Fruit fly (Drosophila melanogaster) whole organism, embryonic: ENCODE data around the gene CG6733.

Source experiments
- Aef1 ChIP-seq: fragments of 200-800 bp; sonication (Bioruptor generic); IDR thresholded peaks from 3 replicates; pipeline ENCODE4 v1.3.6; 2022; ENCODE audit warnings: missing biosample characterization, missing genetic modification characterization
- Blimp-1 ChIP-seq: fragments of 200-800 bp; sonication (Bioruptor generic); optimal IDR thresholded peaks from 3 replicates; lab custom pipeline; 2018; ENCODE audit warnings: missing biosample characterization, missing genetic modification characterization, mild to moderate bottlenecking, moderate library complexity, missing genetic modification reagents
- CG10274 ChIP-seq: fragments of 200-800 bp; sonication (Bioruptor generic); optimal IDR thresholded peaks from 3 replicates; lab custom pipeline; 2017; ENCODE audit warnings: missing biosample characterization, mild to moderate bottlenecking, missing genetic modification characterization
- CG10462 ChIP-seq: fragments of 200-800 bp; sonication (Bioruptor generic); optimal IDR thresholded peaks from 2 replicates; lab custom pipeline; 2016; ENCODE audit warnings: missing biosample characterization, missing genetic modification characterization
- CG12299 ChIP-seq: fragments of 200-800 bp; sonication (Bioruptor generic); optimal IDR thresholded peaks from 2 replicates; lab custom pipeline; 2018; ENCODE audit warnings: missing biosample characterization, mild to moderate bottlenecking, missing genetic modification characterization
- CG12659 ChIP-seq: fragments of 200-800 bp; sonication (Bioruptor generic); optimal IDR thresholded peaks from 3 replicates; lab custom pipeline; 2017; ENCODE audit warnings: mild to moderate bottlenecking, missing biosample characterization, missing genetic modification reagents, missing genetic modification characterization
- CG13775 ChIP-seq: fragments of 200-800 bp; sonication (Bioruptor generic); optimal IDR thresholded peaks from 3 replicates; lab custom pipeline; 2017; ENCODE audit warnings: missing biosample characterization, mild to moderate bottlenecking, missing genetic modification characterization
- CG14050 ChIP-seq: fragments of 200-800 bp; sonication (Bioruptor generic); IDR thresholded peaks from 3 replicates; pipeline ENCODE4 v1.3.6; 2022; ENCODE audit warnings: missing biosample characterization, missing genetic modification characterization
- CG17802 ChIP-seq: fragments of 200-800 bp; sonication (Bioruptor generic); optimal IDR thresholded peaks from 2 replicates; lab custom pipeline; 2018; ENCODE audit warnings: missing biosample characterization, mild to moderate bottlenecking, missing genetic modification characterization, moderate library complexity
- CG2875 ChIP-seq: fragments of 200-800 bp; sonication (Bioruptor generic); optimal IDR thresholded peaks from 2 replicates; lab custom pipeline; 2017; ENCODE audit warnings: missing biosample characterization, mild to moderate bottlenecking, missing genetic modification characterization, missing genetic modification reagents
- CG31441 ChIP-seq: fragments of 200-800 bp; sonication (Bioruptor generic); IDR thresholded peaks from 2 replicates; pipeline ENCODE4 v1.3.6; 2022; ENCODE audit warnings: missing biosample characterization, missing genetic modification characterization
- CG32767 ChIP-seq: fragments of 200-800 bp; sonication (Bioruptor generic); IDR thresholded peaks from 2 replicates; pipeline ENCODE4 v1.3.6; 2022; ENCODE audit warnings: missing biosample characterization, missing genetic modification characterization
- CG33557 ChIP-seq: fragments of 200-800 bp; sonication (Bioruptor generic); optimal IDR thresholded peaks from 2 replicates; lab custom pipeline; 2019; ENCODE audit warnings: missing biosample characterization, mild to moderate bottlenecking, missing genetic modification characterization, moderate library complexity
- CG4730 ChIP-seq: fragments of 200-800 bp; sonication (Bioruptor generic); IDR thresholded peaks from 2 replicates; pipeline ENCODE4 v1.3.6; 2022; ENCODE audit warnings: missing biosample characterization, missing genetic modification characterization
- CG5953 ChIP-seq: fragments of 200-800 bp; sonication (Bioruptor generic); IDR thresholded peaks from 2 replicates; pipeline ENCODE4 v1.3.6; 2022; ENCODE audit warnings: missing biosample characterization, missing genetic modification characterization
- CG6683 ChIP-seq: fragments of 200-800 bp; sonication (Bioruptor generic); optimal IDR thresholded peaks from 2 replicates; lab custom pipeline; 2017; ENCODE audit warnings: missing biosample characterization, mild to moderate bottlenecking, missing genetic modification characterization, missing genetic modification reagents
- CG7271 ChIP-seq: fragments of 200-800 bp; sonication (Bioruptor generic); optimal IDR thresholded peaks from 2 replicates; lab custom pipeline; 2018; ENCODE audit warnings: missing biosample characterization, mild to moderate bottlenecking, missing genetic modification characterization, moderate library complexity
- CG7745 ChIP-seq: fragments of 200-800 bp; sonication (Bioruptor generic); optimal IDR thresholded peaks from 2 replicates; lab custom pipeline; 2018; ENCODE audit warnings: missing biosample characterization, mild to moderate bottlenecking, missing genetic modification characterization, moderate library complexity
- CG8478 ChIP-seq: fragments of >200 bp; optimal IDR thresholded peaks from 2 replicates; lab custom pipeline; 2018
- CG8765 ChIP-seq: fragments of 200-800 bp; sonication (Bioruptor generic); IDR thresholded peaks from 2 replicates; pipeline ENCODE4 v1.3.6; 2022; ENCODE audit warnings: missing biosample characterization, missing genetic modification characterization
- D19A ChIP-seq: fragments of 200-800 bp; optimal IDR thresholded peaks from 3 replicates; lab custom pipeline; 2019; ENCODE audit warnings: missing biosample characterization, mild to moderate bottlenecking, missing genetic modification characterization, moderate library complexity
- D19B ChIP-seq: fragments of 200-800 bp; sonication (Bioruptor generic); optimal IDR thresholded peaks from 2 replicates; lab custom pipeline; 2017; ENCODE audit warnings: missing biosample characterization, mild to moderate bottlenecking, missing genetic modification characterization
- Fer3 ChIP-seq: fragments of 200-800 bp; sonication (Bioruptor generic); optimal IDR thresholded peaks from 2 replicates; lab custom pipeline; 2018; ENCODE audit warnings: missing biosample characterization, mild to moderate bottlenecking, missing genetic modification characterization, moderate library complexity
- GATAe ChIP-seq: fragments of 200-800 bp; sonication (Bioruptor generic); conservative IDR thresholded peaks from 2 replicates; pipeline ENCODE4 v1.3.6; 2022; ENCODE audit warnings: missing biosample characterization, missing genetic modification characterization
- HLH54F ChIP-seq: fragments of 200-800 bp; sonication (Bioruptor generic); optimal IDR thresholded peaks from 3 replicates; lab custom pipeline; 2016; ENCODE audit warnings: missing biosample characterization, missing genetic modification characterization
- HLHmδ ChIP-seq: fragments of 200-800 bp; sonication (Bioruptor generic); optimal IDR thresholded peaks from 2 replicates; lab custom pipeline; 2018; ENCODE audit warnings: missing biosample characterization, mild to moderate bottlenecking, missing genetic modification characterization, moderate library complexity
- Lpt ChIP-seq: fragments of >200 bp; optimal IDR thresholded peaks from 2 replicates; lab custom pipeline; 2018; ENCODE audit warnings: missing biosample characterization, missing genetic modification characterization
- Mad ChIP-seq: fragments of 200-800 bp; sonication (Bioruptor generic); optimal IDR thresholded peaks from 2 replicates; lab custom pipeline; 2016; ENCODE audit warnings: missing biosample characterization, missing genetic modification characterization
- Pdp1 ChIP-seq, 2 experiments: fragments of 200-800 bp; sonication (Bioruptor generic); optimal IDR thresholded peaks; 3 replicates each; lab custom pipeline; 2016; ENCODE audit warnings: missing biosample characterization in 2 of 2, missing genetic modification characterization in 2 of 2, mild to moderate bottlenecking in 1 of 2, moderate library complexity in 1 of 2
- Sox102F ChIP-seq: fragments of 200-800 bp; sonication (Bioruptor generic); optimal IDR thresholded peaks from 2 replicates; lab custom pipeline; 2018; ENCODE audit warnings: missing biosample characterization, mild to moderate bottlenecking, missing genetic modification characterization, moderate library complexity
- Sry-β ChIP-seq: fragments of 200-800 bp; sonication (Bioruptor generic); optimal IDR thresholded peaks from 2 replicates; lab custom pipeline; 2018; ENCODE audit warnings: missing biosample characterization, mild to moderate bottlenecking, missing genetic modification characterization, moderate library complexity
- YL-1 ChIP-seq: fragments of 200-800 bp; sonication (Bioruptor generic); optimal IDR thresholded peaks from 3 replicates; lab custom pipeline; 2017; ENCODE audit warnings: missing biosample characterization, mild to moderate bottlenecking, missing genetic modification characterization
- ci ChIP-seq: fragments of 200-800 bp; sonication (Bioruptor generic); IDR thresholded peaks from 3 replicates; pipeline ENCODE4 v1.3.6; 2022; ENCODE audit warnings: missing biosample characterization, missing genetic modification characterization
- gcm2 ChIP-seq: fragments of 200-800 bp; sonication (Bioruptor generic); optimal IDR thresholded peaks from 2 replicates; lab custom pipeline; 2016; ENCODE audit warnings: missing biosample characterization, missing genetic modification characterization
- gem ChIP-seq: fragments of 200-800 bp; sonication (Bioruptor generic); optimal IDR thresholded peaks from 2 replicates; lab custom pipeline; 2019; ENCODE audit warnings: missing biosample characterization, mild to moderate bottlenecking, missing genetic modification characterization, moderate library complexity
- gsb ChIP-seq: fragments of 200-800 bp; sonication (Bioruptor generic); IDR thresholded peaks from 2 replicates; pipeline ENCODE4 v1.3.6; 2022; ENCODE audit warnings: missing biosample characterization, missing genetic modification characterization
- hth ChIP-seq: fragments of >200 bp; optimal IDR thresholded peaks from 2 replicates; lab custom pipeline; 2017; ENCODE audit warnings: inconsistent platforms
- maf-S ChIP-seq: fragments of 200-800 bp; sonication (Bioruptor generic); optimal IDR thresholded peaks from 2 replicates; lab custom pipeline; 2016; ENCODE audit warnings: missing biosample characterization, missing genetic modification characterization
- peb ChIP-seq: fragments of 200-800 bp; sonication (Bioruptor generic); IDR thresholded peaks from 2 replicates; pipeline ENCODE4 v1.3.6; 2022; ENCODE audit warnings: missing biosample characterization, missing genetic modification characterization
- phol ChIP-seq: fragments of 200-800 bp; sonication (Bioruptor generic); optimal IDR thresholded peaks from 3 replicates; lab custom pipeline; 2018; ENCODE audit warnings: missing biosample characterization, mild to moderate bottlenecking, missing genetic modification characterization, moderate library complexity
- pros ChIP-seq: fragments of 200-800 bp; sonication (Bioruptor generic); optimal IDR thresholded peaks from 3 replicates; lab custom pipeline; 2019; ENCODE audit warnings: missing biosample characterization, mild to moderate bottlenecking, missing genetic modification characterization, moderate library complexity
- ro ChIP-seq: fragments of 200-800 bp; sonication (Bioruptor generic); IDR thresholded peaks from 2 replicates; pipeline ENCODE4 v1.3.6; 2022; ENCODE audit warnings: missing biosample characterization, missing genetic modification characterization
- salm ChIP-seq: fragments of 200-800 bp; sonication (Bioruptor generic); optimal IDR thresholded peaks from 2 replicates; lab custom pipeline; 2018; ENCODE audit warnings: missing biosample characterization, mild to moderate bottlenecking, missing genetic modification characterization
- seq ChIP-seq: fragments of 200-800 bp; sonication (Bioruptor generic); IDR thresholded peaks from 2 replicates; pipeline ENCODE4 v1.3.6; 2022; ENCODE audit warnings: missing biosample characterization, missing genetic modification characterization
- slou ChIP-seq: fragments of 200-800 bp; sonication (Bioruptor generic); optimal IDR thresholded peaks from 3 replicates; lab custom pipeline; 2016; ENCODE audit warnings: missing biosample characterization, missing genetic modification characterization
- sr ChIP-seq: fragments of 200-800 bp; sonication (Bioruptor generic); IDR thresholded peaks from 3 replicates; pipeline ENCODE4 v1.3.6; 2022; ENCODE audit warnings: missing biosample characterization, missing genetic modification characterization
- stc ChIP-seq: fragments of 200-800 bp; sonication (Bioruptor generic); IDR thresholded peaks from 2 replicates; pipeline ENCODE4 v1.3.6; 2022; ENCODE audit warnings: missing biosample characterization, missing genetic modification characterization
- tll ChIP-seq, 2 experiments: fragments of 200-800 bp in 1 of 2; fragments of >200 bp in 1 of 2; sonication (Bioruptor generic) in 1 of 2; optimal IDR thresholded peaks; 2 replicates each; lab custom pipeline; 2017 to 2019; ENCODE audit warnings: missing biosample characterization in 2 of 2, missing genetic modification characterization in 2 of 2, mild to moderate bottlenecking in 1 of 2, moderate library complexity in 1 of 2
- toy ChIP-seq: fragments of 200-800 bp; sonication (Bioruptor generic); IDR thresholded peaks from 2 replicates; pipeline ENCODE4 v1.3.6; 2022; ENCODE audit warnings: missing biosample characterization, missing genetic modification characterization
- tx ChIP-seq: fragments of 200-800 bp; sonication (Bioruptor generic); optimal IDR thresholded peaks from 2 replicates; lab custom pipeline; 2016; ENCODE audit warnings: missing biosample characterization, missing genetic modification characterization
- zen ChIP-seq: fragments of 200-800 bp; sonication (Bioruptor generic); optimal IDR thresholded peaks from 3 replicates; lab custom pipeline; 2018; ENCODE audit warnings: missing biosample characterization, mild to moderate bottlenecking, missing genetic modification characterization, moderate library complexity
- zfh2 ChIP-seq: fragments of 200-800 bp; sonication (Bioruptor generic); optimal IDR thresholded peaks from 2 replicates; lab custom pipeline; 2016; ENCODE audit warnings: missing biosample characterization, missing genetic modification characterization

The CG6733 gene

dm6 chr3R:23134690-23135089, 37.2 kb downstream of the CG6733 start (continued):
- TF ChIP-seq CG5953 (GFP tag; lab: Robert Waterston, UW) (0 out of 2 replicates have a peak, but pooled peaks have one; percentile 7), CG7745 (tag; lab: Kevin White, UChicago) (no peak), CG13775 (no peak), CG12299 (no peak), CG6683 (GFP tag; lab: Kevin White, UChicago) (no peak), Fer3 (no peak), D19B (GFP tag; lab: Kevin White, UChicago) (no peak), Pdp1 (GFP tag; optimal IDR thresholded peaks at IDR 0.05; lab: Kevin White, UChicago) (peak in 1 of 2 experiments; percentile 6), sr (GFP tag; lab: Robert Waterston, UW) (no peak), tx (GFP tag; lab: Kevin White, UChicago) (no peak), CG10462 (no peak), Blimp-1 (GFP tag; lab: Kevin White, UChicago) (no peak), GATAe (GFP tag; lab: Robert Waterston, UW) (no peak), CG8478 (no peak), CG33557 (GFP tag; lab: Kevin White, UChicago) (peak; percentile 53), CG31441 (GFP tag; lab: Robert Waterston, UW) (0 out of 2 replicates have a peak, but pooled peaks have one; percentile 13), CG4730 (no peak), seq (no peak), Mad (GFP tag; lab: Kevin White, UChicago) (no peak), gem (no peak), D19A (no peak), phol (tag; lab: Kevin White, UChicago) (no peak), zfh2 (GFP tag; lab: Kevin White, UChicago) (no peak), gcm2 (GFP tag; lab: Kevin White, UChicago) (no peak), toy (GFP tag; lab: Robert Waterston, UW) (no peak), zen (tag; lab: Kevin White, UChicago) (peak; percentile 58), slou (GFP tag; lab: Kevin White, UChicago) (no peak), HLH54F (GFP tag; lab: Kevin White, UChicago) (no peak), Aef1 (GFP tag; lab: Robert Waterston, UW) (no peak), CG32767 (GFP tag; lab: Robert Waterston, UW) (peak; percentile 32; the same call in 1 of the 2 replicates), CG12659 (no peak), tll (GFP tag; optimal IDR thresholded peaks at IDR 0.05; lab: Kevin White, UChicago) (peak in 1 of 2 experiments; percentile 45), CG10274 (GFP tag; lab: Kevin White, UChicago) (no peak), CG14050 (GFP tag; lab: Robert Waterston, UW) (no peak), hth (lab: Kevin White, UChicago) (no peak), Lpt (GFP tag; lab: Kevin White, UChicago) (no peak), Sry-β (GFP tag; lab: Kevin White, UChicago) (no peak), gsb (GFP tag; lab: Robert Waterston, UW) (no peak), CG8765 (no peak), CG17802 (no peak), peb (GFP tag; lab: Robert Waterston, UW) (no peak), YL-1 (GFP tag; lab: Kevin White, UChicago) (no peak), pros (GFP tag; lab: Kevin White, UChicago) (peak; percentile 1), CG7271 (tag; lab: Kevin White, UChicago) (peak; percentile 13), stc (GFP tag; lab: Robert Waterston, UW) (no peak), Sox102F (GFP tag; lab: Kevin White, UChicago) (no peak), salm (tag; lab: Kevin White, UChicago) (no peak), ci (GFP tag; lab: Robert Waterston, UW) (peak; percentile 48; the same call in 1 of the 3 replicates), ro (no peak), HLHmδ (GFP tag; lab: Kevin White, UChicago) (peak; percentile 47), CG2875 (no peak), maf-S (GFP tag; lab: Kevin White, UChicago) (no peak)
